Fruit fly (Drosophila melanogaster): ENCODE results near the gene loco.
A peak's percentile ranks its signal among the peaks of the same experiment; 100 is the strongest.

loco gene

DNA sequence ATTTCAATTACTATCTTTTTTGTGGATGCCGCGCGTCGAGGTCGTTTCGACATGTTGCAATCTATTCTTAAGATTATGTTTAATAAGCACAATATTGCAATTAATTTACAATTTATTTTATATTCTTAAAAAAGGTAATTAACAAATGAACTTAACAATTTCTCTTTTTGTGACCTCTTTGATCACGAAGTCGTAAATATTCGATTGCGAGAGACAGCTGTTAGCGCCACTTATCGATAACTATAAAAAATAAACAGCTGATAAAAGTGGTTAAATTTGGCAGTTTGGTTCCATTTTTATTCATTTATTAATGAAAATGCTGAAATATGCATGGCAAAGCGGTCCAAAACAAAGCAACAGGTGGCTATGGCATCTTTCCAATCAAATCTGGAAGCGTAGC, 25.7 kb downstream of the loco start, which contains the start of the genes CG31156 and mRRF2 (continued):
- TF ChIP-seq Dip2 (GFP tag; IDR thresholded peaks at IDR 0.05), result no peak
- peak; percentile 83 for TF ChIP-seq CG3995 (GFP tag; optimal IDR thresholded peaks at IDR 0.05)
- no peak for TF ChIP-seq CG11723 (GFP tag; optimal IDR thresholded peaks at IDR 0.05)
- no peak for TF ChIP-seq fu2 (GFP tag; optimal IDR thresholded peaks at IDR 0.05)
- peak; percentile 22 for TF ChIP-seq YL-1 (GFP tag; optimal IDR thresholded peaks at IDR 0.05)
- TF ChIP-seq H15 (GFP tag; IDR thresholded peaks at IDR 0.05), result no peak
- no peak for TF ChIP-seq CG11456 (GFP tag; IDR thresholded peaks at IDR 0.05)
- no peak for TF ChIP-seq CG12236 (GFP tag; optimal IDR thresholded peaks at IDR 0.05)
- TF ChIP-seq CG7786 (GFP tag; optimal IDR thresholded peaks at IDR 0.05), result no peak
- no peak for TF ChIP-seq CG8388 (GFP tag; optimal IDR thresholded peaks at IDR 0.05)
- no peak for TF ChIP-seq CG12219 (GFP tag; optimal IDR thresholded peaks at IDR 0.05)
- no peak for TF ChIP-seq HmgZ (tag; optimal IDR thresholded peaks at IDR 0.05)
- no peak for TF ChIP-seq Dad (GFP tag; optimal IDR thresholded peaks at IDR 0.05)
- no peak for TF ChIP-seq nmo (GFP tag; optimal IDR thresholded peaks at IDR 0.05)
- TF ChIP-seq mld (GFP tag; IDR thresholded peaks at IDR 0.05; ENCODE audit: partially characterized antibody), result no peak
- TF ChIP-seq CG13287 (GFP tag; IDR thresholded peaks at IDR 0.05; ENCODE audit: partially characterized antibody), result peak; percentile 67
- TF ChIP-seq CG2199 (GFP tag; IDR thresholded peaks at IDR 0.05), result no peak
- peak; percentile 45; the same call in 1 of the 2 replicates for TF ChIP-seq MBD-R2 (GFP tag; IDR thresholded peaks at IDR 0.05)
- peak; percentile 44; the same call in 2 of the 3 replicates for TF ChIP-seq CG34224 (GFP tag; IDR thresholded peaks at IDR 0.05; ENCODE audit: partially characterized antibody)
- TF ChIP-seq Drgx (GFP tag; IDR thresholded peaks at IDR 0.05), result no peak
- TF ChIP-seq z (GFP tag; IDR thresholded peaks at IDR 0.05), result no peak
- TF ChIP-seq ap (GFP tag; IDR thresholded peaks at IDR 0.05), result no peak
- no peak for TF ChIP-seq run (tag; optimal IDR thresholded peaks at IDR 0.05)
- no peak for TF ChIP-seq CG31388 (GFP tag; optimal IDR thresholded peaks at IDR 0.05)
- no peak for TF ChIP-seq CG4360 (GFP tag; IDR thresholded peaks at IDR 0.05)
- no peak for TF ChIP-seq CG17802 (tag; optimal IDR thresholded peaks at IDR 0.05)
- TF ChIP-seq CG17385 (GFP tag; optimal IDR thresholded peaks at IDR 0.05), result no peak
- TF ChIP-seq onecut (GFP tag; IDR thresholded peaks at IDR 0.05), result no peak
- TF ChIP-seq tio (GFP tag; optimal IDR thresholded peaks at IDR 0.05), result no peak
- no peak for TF ChIP-seq ato (GFP tag; IDR thresholded peaks at IDR 0.05; ENCODE audit: partially characterized antibody)
- no peak for TF ChIP-seq CG10654 (GFP tag; optimal IDR thresholded peaks at IDR 0.05)
- peak; percentile 52 for TF ChIP-seq Dp (GFP tag; optimal IDR thresholded peaks at IDR 0.05)
- TF ChIP-seq Elba2 (GFP tag; optimal IDR thresholded peaks at IDR 0.05), result no peak
- TF ChIP-seq CG13123 (GFP tag; optimal IDR thresholded peaks at IDR 0.05), result no peak
- no peak for TF ChIP-seq sisA (GFP tag; IDR thresholded peaks at IDR 0.05)
- TF ChIP-seq lilli (GFP tag; optimal IDR thresholded peaks at IDR 0.05), result no peak
- TF ChIP-seq CG4617 (GFP tag; optimal IDR thresholded peaks at IDR 0.05; ENCODE audit: borderline replicate concordance), result no peak
- no peak for TF ChIP-seq lab (GFP tag; optimal IDR thresholded peaks at IDR 0.05)
- no peak for TF ChIP-seq oc (tag; optimal IDR thresholded peaks at IDR 0.05)
- no peak for TF ChIP-seq CG10565 (GFP tag; optimal IDR thresholded peaks at IDR 0.05)
- no peak for TF ChIP-seq sob (GFP tag; IDR thresholded peaks at IDR 0.05)
- no peak for TF ChIP-seq CG17359 (tag; optimal IDR thresholded peaks at IDR 0.05)
- TF ChIP-seq ken (GFP tag; IDR thresholded peaks at IDR 0.05), result no peak
- TF ChIP-seq tll (GFP tag; optimal IDR thresholded peaks at IDR 0.05), result peak in 1 of 2 experiments; percentile 40
- TF ChIP-seq Dref (GFP tag; IDR thresholded peaks at IDR 0.05), result peak; percentile 56
- TF ChIP-seq fd3F (GFP tag; optimal IDR thresholded peaks at IDR 0.05), result no peak
- no peak for TF ChIP-seq CG4404 (GFP tag; IDR thresholded peaks at IDR 0.05)
- TF ChIP-seq sna (GFP tag; IDR thresholded peaks at IDR 0.05; ENCODE audit: partially characterized antibody), result 0 out of 2 replicates have a peak, but pooled peaks have one; percentile 44
- TF ChIP-seq CoRest (tag; optimal IDR thresholded peaks at IDR 0.05), result no peak
